Fruit fly (Drosophila melanogaster) whole organism, embryonic: ENCODE data around the gene GABPI.

ENCODE experiments used
- C15 ChIP-seq: fragments of 200-800 bp; sonication (Bioruptor generic); IDR thresholded peaks from 3 replicates; pipeline ENCODE4 v1.3.6; 2022; ENCODE audit warnings: missing biosample characterization, missing genetic modification characterization
- CG10431 ChIP-seq: fragments of 200-800 bp; sonication (Bioruptor generic); optimal IDR thresholded peaks from 3 replicates; lab custom pipeline; 2018; ENCODE audit warnings: missing biosample characterization, mild to moderate bottlenecking, missing genetic modification characterization
- CG12769 ChIP-seq: fragments of 200-800 bp; sonication (Bioruptor generic); optimal IDR thresholded peaks from 2 replicates; lab custom pipeline; 2019; ENCODE audit warnings: missing biosample characterization, mild to moderate bottlenecking, missing genetic modification characterization, moderate library complexity
- CG14050 ChIP-seq: fragments of 200-800 bp; sonication (Bioruptor generic); IDR thresholded peaks from 3 replicates; pipeline ENCODE4 v1.3.6; 2022; ENCODE audit warnings: missing biosample characterization, missing genetic modification characterization
- CG17802 ChIP-seq: fragments of 200-800 bp; sonication (Bioruptor generic); optimal IDR thresholded peaks from 2 replicates; lab custom pipeline; 2018; ENCODE audit warnings: missing biosample characterization, mild to moderate bottlenecking, missing genetic modification characterization, moderate library complexity
- CG1832 ChIP-seq: fragments of 200-800 bp; sonication (Bioruptor generic); optimal IDR thresholded peaks from 2 replicates; lab custom pipeline; 2017; ENCODE audit warnings: missing biosample characterization, mild to moderate bottlenecking, missing genetic modification characterization, inconsistent platforms
- CG18764 ChIP-seq: fragments of 200-800 bp; sonication (Bioruptor generic); optimal IDR thresholded peaks from 3 replicates; lab custom pipeline; 2016; ENCODE audit warnings: missing biosample characterization, missing genetic modification characterization
- CG31388 ChIP-seq: fragments of 200-800 bp; sonication (Bioruptor generic); optimal IDR thresholded peaks from 2 replicates; lab custom pipeline; 2016; ENCODE audit warnings: missing biosample characterization, missing genetic modification characterization
- CG32532 ChIP-seq: fragments of 200-800 bp; sonication (Bioruptor generic); IDR thresholded peaks from 2 replicates; pipeline ENCODE4 v1.3.6; 2022; ENCODE audit warnings: missing biosample characterization, missing genetic modification characterization
- CG5180 ChIP-seq: fragments of 200-800 bp; sonication (Bioruptor generic); optimal IDR thresholded peaks from 3 replicates; lab custom pipeline; 2017; ENCODE audit warnings: missing biosample characterization, missing genetic modification characterization, mild to moderate bottlenecking, moderate library complexity, missing genetic modification reagents
- CG7786 ChIP-seq: fragments of 200-800 bp; sonication (Bioruptor generic); optimal IDR thresholded peaks from 2 replicates; lab custom pipeline; 2016; ENCODE audit warnings: missing biosample characterization, missing genetic modification characterization
- CG7839 ChIP-seq: fragments of 200-800 bp; sonication (Bioruptor generic); optimal IDR thresholded peaks from 3 replicates; lab custom pipeline; 2018; ENCODE audit warnings: missing biosample characterization, mild to moderate bottlenecking, missing genetic modification characterization, moderate library complexity
- CG8281 ChIP-seq: fragments of 200-800 bp; sonication (Bioruptor generic); optimal IDR thresholded peaks from 2 replicates; lab custom pipeline; 2018; ENCODE audit warnings: missing biosample characterization, mild to moderate bottlenecking, missing genetic modification characterization, moderate library complexity
- CG9797 ChIP-seq: fragments of 200-800 bp; sonication (Bioruptor generic); optimal IDR thresholded peaks from 3 replicates; lab custom pipeline; 2018; ENCODE audit warnings: missing biosample characterization, mild to moderate bottlenecking, missing genetic modification characterization
- CG9817 ChIP-seq: fragments of 200-800 bp; sonication (Bioruptor generic); optimal IDR thresholded peaks from 2 replicates; lab custom pipeline; 2018; ENCODE audit warnings: missing biosample characterization, mild to moderate bottlenecking, missing genetic modification characterization, moderate library complexity
- CG9932 ChIP-seq: fragments of 200-800 bp; sonication (Bioruptor generic); IDR thresholded peaks from 2 replicates; pipeline ENCODE4 v1.3.6; 2022; ENCODE audit warnings: missing biosample characterization, missing genetic modification characterization
- Camta ChIP-seq: fragments of 200-800 bp; sonication (Bioruptor generic); optimal IDR thresholded peaks from 2 replicates; lab custom pipeline; 2016; ENCODE audit warnings: missing biosample characterization, missing genetic modification characterization
- Dek ChIP-seq: fragments of 200-800 bp; sonication (Bioruptor generic); optimal IDR thresholded peaks from 3 replicates; lab custom pipeline; 2019; ENCODE audit warnings: missing biosample characterization, mild to moderate bottlenecking, missing genetic modification characterization, moderate library complexity
- Ets97D ChIP-seq: fragments of 200-800 bp; sonication (Bioruptor generic); optimal IDR thresholded peaks from 3 replicates; lab custom pipeline; 2016; ENCODE audit warnings: missing biosample characterization, missing genetic modification characterization
- HLH3B ChIP-seq: fragments of 200-800 bp; sonication (Bioruptor generic); IDR thresholded peaks from 2 replicates; pipeline ENCODE4 v1.3.6; 2022; ENCODE audit warnings: missing biosample characterization, missing genetic modification characterization
- HLH54F ChIP-seq: fragments of 200-800 bp; sonication (Bioruptor generic); optimal IDR thresholded peaks from 3 replicates; lab custom pipeline; 2016; ENCODE audit warnings: missing biosample characterization, missing genetic modification characterization
- HLHmδ ChIP-seq: fragments of 200-800 bp; sonication (Bioruptor generic); optimal IDR thresholded peaks from 2 replicates; lab custom pipeline; 2018; ENCODE audit warnings: missing biosample characterization, mild to moderate bottlenecking, missing genetic modification characterization, moderate library complexity
- HmgD ChIP-seq: fragments of 200-800 bp; sonication (Bioruptor generic); optimal IDR thresholded peaks from 3 replicates; lab custom pipeline; 2016; ENCODE audit warnings: missing biosample characterization, missing genetic modification characterization
- Hmr ChIP-seq: fragments of 200-800 bp; sonication (Bioruptor generic); optimal IDR thresholded peaks from 3 replicates; lab custom pipeline; 2017; ENCODE audit warnings: mild to moderate bottlenecking, missing biosample characterization, missing genetic modification reagents, missing genetic modification characterization
- Jarid2 ChIP-seq: fragments of 200-800 bp; sonication (Bioruptor generic); optimal IDR thresholded peaks from 3 replicates; lab custom pipeline; 2017; ENCODE audit warnings: mild to moderate bottlenecking, missing biosample characterization, missing genetic modification reagents, missing genetic modification characterization
- Kr ChIP-seq: fragments of 200-800 bp; sonication (Bioruptor generic); optimal IDR thresholded peaks from 2 replicates; lab custom pipeline; 2017; ENCODE audit warnings: missing biosample characterization, mild to moderate bottlenecking, missing genetic modification characterization
- Lhr ChIP-seq: fragments of 200-800 bp; sonication (Bioruptor generic); optimal IDR thresholded peaks from 3 replicates; lab custom pipeline; 2017; ENCODE audit warnings: mild to moderate bottlenecking, missing biosample characterization, missing genetic modification reagents, missing genetic modification characterization
- Lpt ChIP-seq: fragments of >200 bp; optimal IDR thresholded peaks from 2 replicates; lab custom pipeline; 2018; ENCODE audit warnings: missing biosample characterization, missing genetic modification characterization
- MESR4 ChIP-seq: fragments of 200-800 bp; sonication (Bioruptor generic); optimal IDR thresholded peaks from 2 replicates; lab custom pipeline; 2018; ENCODE audit warnings: missing biosample characterization, mild to moderate bottlenecking, missing genetic modification characterization, moderate library complexity
- Optix ChIP-seq: fragments of 200-800 bp; sonication (Bioruptor generic); IDR thresholded peaks from 3 replicates; pipeline ENCODE4 v1.3.6; 2022; ENCODE audit warnings: missing biosample characterization, missing genetic modification characterization
- Sox100B ChIP-seq: fragments of 200-800 bp; sonication (Bioruptor generic); optimal IDR thresholded peaks from 3 replicates; lab custom pipeline; 2018; ENCODE audit warnings: missing biosample characterization, mild to moderate bottlenecking, missing genetic modification characterization
- Taf1 ChIP-seq: fragments of 200-800 bp; sonication (Bioruptor generic); IDR thresholded peaks from 2 replicates; pipeline ENCODE4 v1.3.6; 2022; ENCODE audit warnings: missing biosample characterization, missing genetic modification characterization
- Xbp1 ChIP-seq: fragments of 200-800 bp; sonication (Bioruptor generic); optimal IDR thresholded peaks from 3 replicates; lab custom pipeline; 2016; ENCODE audit warnings: missing biosample characterization, mild to moderate bottlenecking, missing genetic modification characterization
- ac ChIP-seq: fragments of 200-800 bp; sonication (Bioruptor generic); optimal IDR thresholded peaks from 3 replicates; lab custom pipeline; 2017; ENCODE audit warnings: missing biosample characterization, mild to moderate bottlenecking, missing genetic modification characterization
- bcd ChIP-seq: fragments of 200-800 bp; sonication (Bioruptor generic); optimal IDR thresholded peaks from 2 replicates; lab custom pipeline; 2017; ENCODE audit warnings: missing biosample characterization, mild to moderate bottlenecking, missing genetic modification characterization
- cato ChIP-seq: fragments of 200-800 bp; sonication (Bioruptor generic); optimal IDR thresholded peaks from 2 replicates; lab custom pipeline; 2016; ENCODE audit warnings: missing biosample characterization, missing genetic modification characterization, borderline replicate concordance
- cg ChIP-seq: fragments of 200-800 bp; sonication (Bioruptor generic); optimal IDR thresholded peaks from 3 replicates; lab custom pipeline; 2019; ENCODE audit warnings: missing biosample characterization, mild to moderate bottlenecking, missing genetic modification characterization, moderate library complexity
- dm ChIP-seq: fragments of 200-800 bp; sonication (Bioruptor generic); optimal IDR thresholded peaks from 3 replicates; lab custom pipeline; 2016; ENCODE audit warnings: missing biosample characterization, missing genetic modification characterization
- ewg ChIP-seq: fragments of 200-800 bp; sonication (Bioruptor generic); optimal IDR thresholded peaks from 3 replicates; lab custom pipeline; 2017; ENCODE audit warnings: mild to moderate bottlenecking, missing biosample characterization, missing genetic modification reagents, missing genetic modification characterization
- lbe ChIP-seq: fragments of 200-800 bp; sonication (Bioruptor generic); optimal IDR thresholded peaks from 2 replicates; lab custom pipeline; 2016; ENCODE audit warnings: missing biosample characterization, mild to moderate bottlenecking, missing genetic modification characterization
- luna ChIP-seq: fragments of 200-800 bp; sonication (Bioruptor generic); optimal IDR thresholded peaks from 2 replicates; lab custom pipeline; 2016; ENCODE audit warnings: missing biosample characterization, missing genetic modification characterization
- salm ChIP-seq: fragments of 200-800 bp; sonication (Bioruptor generic); optimal IDR thresholded peaks from 2 replicates; lab custom pipeline; 2018; ENCODE audit warnings: missing biosample characterization, mild to moderate bottlenecking, missing genetic modification characterization
- sc ChIP-seq, 3 experiments: fragments of >200 bp in 2 of 3; fragments of 200-800 bp in 1 of 3; sonication (Bioruptor generic) in 1 of 3; optimal IDR thresholded peaks; 2 replicates in 2 of 3; 3 replicates in 1 of 3; lab custom pipeline; 2017; ENCODE audit warnings: mild to moderate bottlenecking in 1 of 3, missing biosample characterization in 1 of 3, missing genetic modification characterization in 1 of 3, missing genetic modification reagents in 1 of 3
- shn ChIP-seq: fragments of 200-800 bp; sonication (Bioruptor generic); optimal IDR thresholded peaks from 3 replicates; lab custom pipeline; 2016; ENCODE audit warnings: missing biosample characterization, missing genetic modification characterization
- sisA ChIP-seq: fragments of 200-800 bp; sonication (Bioruptor generic); IDR thresholded peaks from 2 replicates; pipeline ENCODE4 v1.3.6; 2022; ENCODE audit warnings: missing biosample characterization, missing genetic modification characterization
- tll ChIP-seq, 2 experiments: fragments of 200-800 bp in 1 of 2; fragments of >200 bp in 1 of 2; sonication (Bioruptor generic) in 1 of 2; optimal IDR thresholded peaks; 2 replicates each; lab custom pipeline; 2017 to 2019; ENCODE audit warnings: missing biosample characterization in 2 of 2, missing genetic modification characterization in 2 of 2, mild to moderate bottlenecking in 1 of 2, moderate library complexity in 1 of 2
- usp ChIP-seq: fragments of >200 bp; optimal IDR thresholded peaks from 2 replicates; lab custom pipeline; 2017; ENCODE audit warnings: missing biosample characterization, missing genetic modification characterization
- vfl ChIP-seq: fragments of 200-800 bp; sonication (Bioruptor generic); optimal IDR thresholded peaks from 2 replicates; lab custom pipeline; 2016; ENCODE audit warnings: missing biosample characterization, missing genetic modification characterization
- wek ChIP-seq: fragments of 200-800 bp; sonication (Bioruptor generic); optimal IDR thresholded peaks from 3 replicates; lab custom pipeline; 2018; ENCODE audit warnings: missing biosample characterization, mild to moderate bottlenecking, missing genetic modification characterization, moderate library complexity
- zfh1 ChIP-seq: fragments of 200-800 bp; sonication (Bioruptor generic); IDR thresholded peaks from 3 replicates; pipeline ENCODE4 v1.3.6; 2022; ENCODE audit warnings: missing biosample characterization, missing genetic modification characterization

Gene GABPI

dm6 chr2L:3039774-3040173 is 9.4 kb downstream of the GABPI start, which contains the start of the genes cnir and CG17221 (continued):
- TF ChIP-seq CG9932 (GFP tag; lab: Robert Waterston, UW) (peak; percentile 72), CG8281 (tag; lab: Kevin White, UChicago) (peak; percentile 21), dm (peak; percentile 43), CG1832 (GFP tag; lab: Kevin White, UChicago) (no peak), Dek (tag; lab: Kevin White, UChicago) (no peak), MESR4 (GFP tag; lab: Kevin White, UChicago) (peak; percentile 16), CG14050 (GFP tag; lab: Robert Waterston, UW) (no peak), Ets97D (GFP tag; lab: Kevin White, UChicago) (peak; percentile 75), Xbp1 (GFP tag; lab: Kevin White, UChicago) (peak; percentile 76), CG7786 (GFP tag; lab: Kevin White, UChicago) (peak; percentile 49), CG32532 (GFP tag; lab: Robert Waterston, UW) (peak; percentile 67), ewg (GFP tag; lab: Kevin White, UChicago) (no peak), Jarid2 (no peak), cato (GFP tag; lab: Kevin White, UChicago) (peak; percentile 30), CG12769 (tag; lab: Kevin White, UChicago) (peak; percentile 69), Taf1 (GFP tag; lab: Robert Waterston, UW) (no peak), vfl (GFP tag; lab: Kevin White, UChicago) (peak; percentile 55), CG18764 (GFP tag; lab: Kevin White, UChicago) (peak; percentile 42), Hmr (GFP tag; lab: Kevin White, UChicago) (peak; percentile 58), Optix (GFP tag; lab: Robert Waterston, UW) (no peak), CG17802 (peak; percentile 26), tll (GFP tag; optimal IDR thresholded peaks at IDR 0.05; lab: Kevin White, UChicago) (no peak), CG9797 (GFP tag; lab: Kevin White, UChicago) (peak; percentile 27), sc (optimal IDR thresholded peaks at IDR 0.05; lab: Kevin White, UChicago) (no peak), sc (GFP tag; optimal IDR thresholded peaks at IDR 0.05; lab: Kevin White, UChicago) (no peak), C15 (GFP tag; lab: Robert Waterston, UW) (no peak), wek (no peak), Camta (GFP tag; lab: Kevin White, UChicago) (peak; percentile 60), ac (GFP tag; lab: Kevin White, UChicago) (no peak), zfh1 (GFP tag; lab: Robert Waterston, UW) (no peak), salm (tag; lab: Kevin White, UChicago) (peak; percentile 9), HLH54F (GFP tag; lab: Kevin White, UChicago) (peak; percentile 76), CG7839 (tag; lab: Kevin White, UChicago) (peak; percentile 57), CG9817 (peak; percentile 72), Sox100B (GFP tag; lab: Kevin White, UChicago) (peak; percentile 44), HmgD (GFP tag; lab: Kevin White, UChicago) (no peak), cg (GFP tag; lab: Kevin White, UChicago) (no peak), sisA (GFP tag; lab: Robert Waterston, UW) (no peak; the same call in 1 of the 2 replicates), HLH3B (GFP tag; lab: Robert Waterston, UW) (no peak), CG31388 (GFP tag; lab: Kevin White, UChicago) (peak; percentile 25), lbe (GFP tag; lab: Kevin White, UChicago) (peak; percentile 81), HLHmδ (GFP tag; lab: Kevin White, UChicago) (no peak), Lpt (GFP tag; lab: Kevin White, UChicago) (no peak), shn (GFP tag; lab: Kevin White, UChicago) (peak; percentile 73), CG5180 (GFP tag; lab: Kevin White, UChicago) (no peak), CG10431 (GFP tag; lab: Kevin White, UChicago) (no peak), usp (no peak), Lhr (GFP tag; lab: Kevin White, UChicago) (no peak), Kr (GFP tag; lab: Kevin White, UChicago) (no peak), bcd (GFP tag; lab: Kevin White, UChicago) (peak; percentile 51), luna (GFP tag; lab: Kevin White, UChicago) (peak; percentile 51)
